Fruit fly (Drosophila melanogaster) whole organism, embryonic: ENCODE measurements around the gene me31B.

Experiments
- Atf3 ChIP-seq: fragments of 200-800 bp; sonication (Bioruptor generic); optimal IDR thresholded peaks from 3 replicates; lab custom pipeline; 2016; ENCODE audit warnings: missing biosample characterization, missing genetic modification characterization
- Bteb2 ChIP-seq: fragments of 200-800 bp; sonication (Bioruptor generic); optimal IDR thresholded peaks from 2 replicates; lab custom pipeline; 2016; ENCODE audit warnings: missing biosample characterization, missing genetic modification characterization
- CG10366 ChIP-seq: fragments of 200-800 bp; sonication (Bioruptor generic); IDR thresholded peaks from 2 replicates; pipeline ENCODE4 v1.3.6; 2022; ENCODE audit warnings: missing biosample characterization, missing genetic modification characterization
- CG10979 ChIP-seq: fragments of 200-800 bp; sonication (Bioruptor generic); optimal IDR thresholded peaks from 2 replicates; lab custom pipeline; 2018; ENCODE audit warnings: missing biosample characterization, mild to moderate bottlenecking, missing genetic modification characterization, moderate library complexity
- CG11560 ChIP-seq: fragments of 200-800 bp; sonication (Bioruptor generic); IDR thresholded peaks from 3 replicates; pipeline ENCODE4 v1.3.6; 2022; ENCODE audit warnings: missing biosample characterization, missing genetic modification characterization
- CG13424 ChIP-seq: fragments of 200-800 bp; sonication (Bioruptor generic); optimal IDR thresholded peaks from 2 replicates; lab custom pipeline; 2019; ENCODE audit warnings: missing biosample characterization, mild to moderate bottlenecking, missing genetic modification characterization, moderate library complexity
- CG1529 ChIP-seq: fragments of 200-800 bp; sonication (Bioruptor generic); optimal IDR thresholded peaks from 3 replicates; lab custom pipeline; 2018; ENCODE audit warnings: missing biosample characterization, missing genetic modification characterization
- CG15696 ChIP-seq: fragments of 200-800 bp; sonication (Bioruptor generic); optimal IDR thresholded peaks from 2 replicates; lab custom pipeline; 2019; ENCODE audit warnings: missing biosample characterization, mild to moderate bottlenecking, missing genetic modification characterization, moderate library complexity
- CG1602 ChIP-seq: fragments of 200-800 bp; sonication (Bioruptor generic); optimal IDR thresholded peaks from 3 replicates; lab custom pipeline; 2016; ENCODE audit warnings: missing biosample characterization, missing genetic modification characterization
- CG17385 ChIP-seq: fragments of 200-800 bp; sonication (Bioruptor generic); optimal IDR thresholded peaks from 3 replicates; lab custom pipeline; 2018; ENCODE audit warnings: missing biosample characterization, mild to moderate bottlenecking, missing genetic modification characterization
- CG17802 ChIP-seq: fragments of 200-800 bp; sonication (Bioruptor generic); optimal IDR thresholded peaks from 2 replicates; lab custom pipeline; 2018; ENCODE audit warnings: missing biosample characterization, mild to moderate bottlenecking, missing genetic modification characterization, moderate library complexity
- CG17912 ChIP-seq: fragments of 200-800 bp; sonication (Bioruptor generic); optimal IDR thresholded peaks from 2 replicates; lab custom pipeline; 2018; ENCODE audit warnings: missing biosample characterization, mild to moderate bottlenecking, missing genetic modification characterization
- CG2129 ChIP-seq: fragments of 200-800 bp; sonication (Bioruptor generic); IDR thresholded peaks from 2 replicates; pipeline ENCODE4 v1.3.6; 2022; ENCODE audit warnings: missing biosample characterization, missing genetic modification characterization; ENCODE audit not compliant: partially characterized antibody
- CG32767 ChIP-seq: fragments of 200-800 bp; sonication (Bioruptor generic); IDR thresholded peaks from 2 replicates; pipeline ENCODE4 v1.3.6; 2022; ENCODE audit warnings: missing biosample characterization, missing genetic modification characterization
- CG4360 ChIP-seq: fragments of 200-800 bp; sonication (Bioruptor generic); IDR thresholded peaks from 2 replicates; pipeline ENCODE4 v1.3.6; 2022; ENCODE audit warnings: missing biosample characterization, missing genetic modification characterization
- CG4424 ChIP-seq: fragments of 200-800 bp; sonication (Bioruptor generic); optimal IDR thresholded peaks from 3 replicates; lab custom pipeline; 2016; ENCODE audit warnings: missing biosample characterization, missing genetic modification characterization
- CG6689 ChIP-seq: fragments of 200-800 bp; sonication (Bioruptor generic); IDR thresholded peaks from 2 replicates; pipeline ENCODE4 v1.3.6; 2022; ENCODE audit warnings: missing biosample characterization, missing genetic modification characterization
- CG7556 ChIP-seq: fragments of 200-800 bp; sonication (Bioruptor generic); optimal IDR thresholded peaks from 2 replicates; lab custom pipeline; 2017; ENCODE audit warnings: missing biosample characterization, mild to moderate bottlenecking, missing genetic modification characterization
- CG9437 ChIP-seq: fragments of 200-800 bp; sonication (Bioruptor generic); optimal IDR thresholded peaks from 2 replicates; lab custom pipeline; 2018; ENCODE audit warnings: missing biosample characterization, mild to moderate bottlenecking, missing genetic modification characterization
- CG9932 ChIP-seq: fragments of 200-800 bp; sonication (Bioruptor generic); IDR thresholded peaks from 2 replicates; pipeline ENCODE4 v1.3.6; 2022; ENCODE audit warnings: missing biosample characterization, missing genetic modification characterization
- CoRest ChIP-seq: fragments of 200-800 bp; sonication (Bioruptor generic); optimal IDR thresholded peaks from 3 replicates; lab custom pipeline; 2018; ENCODE audit warnings: missing biosample characterization, mild to moderate bottlenecking, missing genetic modification characterization, moderate library complexity
- D19B ChIP-seq: fragments of 200-800 bp; sonication (Bioruptor generic); optimal IDR thresholded peaks from 2 replicates; lab custom pipeline; 2017; ENCODE audit warnings: missing biosample characterization, mild to moderate bottlenecking, missing genetic modification characterization
- Dek ChIP-seq: fragments of 200-800 bp; sonication (Bioruptor generic); optimal IDR thresholded peaks from 3 replicates; lab custom pipeline; 2019; ENCODE audit warnings: missing biosample characterization, mild to moderate bottlenecking, missing genetic modification characterization, moderate library complexity
- Dip2 ChIP-seq: fragments of 200-800 bp; sonication (Bioruptor generic); IDR thresholded peaks from 2 replicates; pipeline ENCODE4 v1.3.6; 2022; ENCODE audit warnings: missing biosample characterization, missing genetic modification characterization
- Ets65A ChIP-seq: fragments of 200-800 bp; sonication (Bioruptor generic); peaks from one replicate; lab custom pipeline; 2016; ENCODE audit warnings: missing biosample characterization, missing genetic modification characterization
- Fer3 ChIP-seq: fragments of 200-800 bp; sonication (Bioruptor generic); optimal IDR thresholded peaks from 2 replicates; lab custom pipeline; 2018; ENCODE audit warnings: missing biosample characterization, mild to moderate bottlenecking, missing genetic modification characterization, moderate library complexity
- HLH4C ChIP-seq: fragments of 200-800 bp; sonication (Bioruptor generic); IDR thresholded peaks from 3 replicates; pipeline ENCODE4 v1.3.6; 2022; ENCODE audit warnings: missing biosample characterization, missing genetic modification characterization; ENCODE audit not compliant: partially characterized antibody
- Hmr ChIP-seq: fragments of 200-800 bp; sonication (Bioruptor generic); optimal IDR thresholded peaks from 3 replicates; lab custom pipeline; 2017; ENCODE audit warnings: mild to moderate bottlenecking, missing biosample characterization, missing genetic modification reagents, missing genetic modification characterization
- Hr51 ChIP-seq, 2 experiments: fragments of 200-800 bp; sonication (Bioruptor generic); optimal IDR thresholded peaks; 2 replicates in 1 of 2; 3 replicates in 1 of 2; lab custom pipeline; 2016 to 2018; ENCODE audit warnings: missing biosample characterization in 2 of 2, missing genetic modification characterization in 2 of 2, mild to moderate bottlenecking in 1 of 2, moderate library complexity in 1 of 2
- Myb ChIP-seq: fragments of 200-800 bp; sonication (Bioruptor generic); optimal IDR thresholded peaks from 2 replicates; lab custom pipeline; 2016; ENCODE audit warnings: missing biosample characterization, missing genetic modification characterization
- Six4 ChIP-seq: fragments of 200-800 bp; sonication (Bioruptor generic); optimal IDR thresholded peaks from 2 replicates; lab custom pipeline; 2016; ENCODE audit warnings: missing biosample characterization, missing genetic modification characterization
- bigmax ChIP-seq: fragments of 200-800 bp; sonication (Bioruptor generic); optimal IDR thresholded peaks from 2 replicates; lab custom pipeline; 2018; ENCODE audit warnings: missing biosample characterization, mild to moderate bottlenecking, missing genetic modification characterization
- br ChIP-seq: fragments of >200 bp; optimal IDR thresholded peaks from 2 replicates; lab custom pipeline; 2017
- cas ChIP-seq: fragments of 200-800 bp; sonication (Bioruptor generic); IDR thresholded peaks from 2 replicates; pipeline ENCODE4 v1.3.6; 2022; ENCODE audit warnings: missing biosample characterization, missing genetic modification characterization
- cg ChIP-seq: fragments of 200-800 bp; sonication (Bioruptor generic); optimal IDR thresholded peaks from 3 replicates; lab custom pipeline; 2019; ENCODE audit warnings: missing biosample characterization, mild to moderate bottlenecking, missing genetic modification characterization, moderate library complexity
- en ChIP-seq: fragments of 200-800 bp; sonication (Bioruptor generic); optimal IDR thresholded peaks from 2 replicates; lab custom pipeline; 2016; ENCODE audit warnings: missing biosample characterization, missing genetic modification characterization
- gem ChIP-seq: fragments of 200-800 bp; sonication (Bioruptor generic); optimal IDR thresholded peaks from 2 replicates; lab custom pipeline; 2019; ENCODE audit warnings: missing biosample characterization, mild to moderate bottlenecking, missing genetic modification characterization, moderate library complexity
- hbn ChIP-seq: fragments of 200-800 bp; sonication (Bioruptor generic); IDR thresholded peaks from 2 replicates; pipeline ENCODE4 v1.3.6; 2022; ENCODE audit warnings: missing biosample characterization, missing genetic modification characterization; ENCODE audit not compliant: partially characterized antibody
- inv ChIP-seq: fragments of 200-800 bp; sonication (Bioruptor generic); IDR thresholded peaks from 2 replicates; pipeline ENCODE4 v1.3.6; 2022; ENCODE audit warnings: missing biosample characterization, missing genetic modification characterization; ENCODE audit not compliant: partially characterized antibody
- lab ChIP-seq: fragments of 200-800 bp; sonication (Bioruptor generic); optimal IDR thresholded peaks from 3 replicates; lab custom pipeline; 2017; ENCODE audit warnings: missing biosample characterization, missing genetic modification characterization, mild to moderate bottlenecking, moderate library complexity, missing genetic modification reagents
- luna ChIP-seq: fragments of 200-800 bp; sonication (Bioruptor generic); optimal IDR thresholded peaks from 2 replicates; lab custom pipeline; 2016; ENCODE audit warnings: missing biosample characterization, missing genetic modification characterization
- nerfin-2 ChIP-seq: fragments of 200-800 bp; sonication (Bioruptor generic); IDR thresholded peaks from 2 replicates; pipeline ENCODE4 v1.3.6; 2022; ENCODE audit warnings: missing biosample characterization, missing genetic modification characterization; ENCODE audit not compliant: partially characterized antibody
- odd ChIP-seq: fragments of 200-800 bp; sonication (Bioruptor generic); optimal IDR thresholded peaks from 2 replicates; lab custom pipeline; 2017; ENCODE audit warnings: missing biosample characterization, mild to moderate bottlenecking, missing genetic modification characterization
- pan ChIP-seq, 4 experiments: fragments of >200 bp in 3 of 4; fragments of 200-800 bp in 1 of 4; sonication (Bioruptor generic) in 1 of 4; optimal IDR thresholded peaks in 3 of 4; IDR thresholded peaks in 1 of 4; 2 replicates each; pipeline versions ENCODE4 v1.3.6 to Lab custom; 2017 to 2022; ENCODE audit warnings: missing biosample characterization in 2 of 4, missing genetic modification characterization in 2 of 4, mixed read lengths in 1 of 4
- pb ChIP-seq: fragments of 200-800 bp; sonication (Bioruptor generic); optimal IDR thresholded peaks from 3 replicates; lab custom pipeline; 2016; ENCODE audit warnings: missing biosample characterization, missing genetic modification characterization
- row ChIP-seq: fragments of 200-800 bp; sonication (Bioruptor generic); IDR thresholded peaks from 3 replicates; pipeline ENCODE4 v1.3.6; 2022; ENCODE audit warnings: missing biosample characterization, missing genetic modification characterization
- sd ChIP-seq: fragments of 200-800 bp; sonication (Bioruptor generic); optimal IDR thresholded peaks from 3 replicates; lab custom pipeline; 2018; ENCODE audit warnings: missing biosample characterization, mild to moderate bottlenecking, missing genetic modification characterization, moderate library complexity
- tin ChIP-seq: fragments of 200-800 bp; sonication (Bioruptor generic); optimal IDR thresholded peaks from 3 replicates; lab custom pipeline; 2016; ENCODE audit warnings: missing biosample characterization, missing genetic modification characterization
- yki ChIP-seq: fragments of >200 bp; optimal IDR thresholded peaks from 3 replicates; lab custom pipeline; 2018

The me31B gene

dm6 chr2L:10260750-10261493, 21.8 kb downstream of the me31B start, which contains the start of gene Pten (continued):
- peak; percentile 50 for TF ChIP-seq tin (GFP tag; lab: Kevin White, UChicago)
- peak; percentile 51; the same call in 1 of the 2 replicates for TF ChIP-seq CG4360 (GFP tag; lab: Robert Waterston, UW)
- peak; percentile 41 for TF ChIP-seq CG17912 (GFP tag; lab: Kevin White, UChicago)
- TF ChIP-seq en: peak; percentile 51
- no peak for TF ChIP-seq yki (lab: Kevin White, UChicago)
- peak in 1 of 2 experiments; percentile 46 for TF ChIP-seq Hr51 (GFP tag; optimal IDR thresholded peaks at IDR 0.05; lab: Kevin White, UChicago)
- peak; percentile 61 for TF ChIP-seq CG7556 (GFP tag; lab: Kevin White, UChicago)
- TF ChIP-seq CG15696 (tag; lab: Kevin White, UChicago): peak; percentile 63
- TF ChIP-seq CG9932: no peak
- TF ChIP-seq bigmax (GFP tag; lab: Kevin White, UChicago): no peak
- peak; percentile 45 for TF ChIP-seq luna
- TF ChIP-seq Myb: peak; percentile 36
- TF ChIP-seq Dek: no peak
- peak; percentile 78 for TF ChIP-seq CG32767 (GFP tag; lab: Robert Waterston, UW)
- peak; percentile 64 for TF ChIP-seq CG1602 (GFP tag; lab: Kevin White, UChicago)
- no peak for TF ChIP-seq br (lab: Kevin White, UChicago)
- peak; percentile 92; the same call in 2 of the 3 replicates for TF ChIP-seq CG11560
- peak; percentile 68 for TF ChIP-seq Atf3 (GFP tag; lab: Kevin White, UChicago)
- TF ChIP-seq pan (optimal IDR thresholded peaks at IDR 0.05; lab: Kevin White, UChicago): no peak
- TF ChIP-seq pan (GFP tag; optimal IDR thresholded peaks at IDR 0.05 in 1 of 2, IDR thresholded peaks at IDR 0.05 in 1 of 2): peak in 1 of 2 experiments; percentile 79
- peak; percentile 44 for TF ChIP-seq CG17385 (GFP tag; lab: Kevin White, UChicago)
- no peak for TF ChIP-seq lab (GFP tag; lab: Kevin White, UChicago)
- TF ChIP-seq CG1529 (GFP tag; lab: Kevin White, UChicago): peak; percentile 5
- peak; percentile 42 for TF ChIP-seq Six4 (GFP tag; lab: Kevin White, UChicago)
- peak; percentile 95 for TF ChIP-seq Ets65A
- TF ChIP-seq inv: peak; percentile 83
- TF ChIP-seq cg: peak; percentile 56
- peak; percentile 80 for TF ChIP-seq gem (tag; lab: Kevin White, UChicago)
- TF ChIP-seq Bteb2 (GFP tag; lab: Kevin White, UChicago): peak; percentile 75
- TF ChIP-seq hbn (GFP tag; lab: Robert Waterston, UW): peak; percentile 62
- peak; percentile 31 for TF ChIP-seq pb (GFP tag; lab: Kevin White, UChicago)
- no peak for TF ChIP-seq Hmr (GFP tag; lab: Kevin White, UChicago)
- TF ChIP-seq CG9437: peak; percentile 25
- TF ChIP-seq sd: peak; percentile 4
- TF ChIP-seq CG17802 (tag; lab: Kevin White, UChicago): peak; percentile 28
- TF ChIP-seq Dip2: no peak
- TF ChIP-seq CG13424: peak; percentile 56
- TF ChIP-seq CG10366 (GFP tag; lab: Robert Waterston, UW): peak; percentile 54
- peak; percentile 82 for TF ChIP-seq CG4424 (GFP tag; lab: Kevin White, UChicago)
- TF ChIP-seq Fer3 (tag; lab: Kevin White, UChicago): peak; percentile 61
- TF ChIP-seq nerfin-2: peak; percentile 89
- TF ChIP-seq CG6689 (GFP tag; lab: Robert Waterston, UW): peak; percentile 75
- TF ChIP-seq row (GFP tag; lab: Robert Waterston, UW): peak; percentile 87
- peak; percentile 63 for TF ChIP-seq CG10979 (tag; lab: Kevin White, UChicago)
- TF ChIP-seq cas (GFP tag; lab: Robert Waterston, UW): no peak
- TF ChIP-seq odd (GFP tag; lab: Kevin White, UChicago): no peak
- peak; percentile 94 for TF ChIP-seq HLH4C (GFP tag; lab: Robert Waterston, UW)
- TF ChIP-seq CG2129 (GFP tag; lab: Robert Waterston, UW): peak; percentile 73
- peak; percentile 76 for TF ChIP-seq CoRest (tag; lab: Kevin White, UChicago)
- peak; percentile 50 for TF ChIP-seq D19B (GFP tag; lab: Kevin White, UChicago)
